Fruit fly (Drosophila melanogaster) whole organism, embryonic: ENCODE results near the gene CoRest.
A peak's percentile ranks its signal among the peaks of the same experiment; 100 is the strongest.

Experiments
- CG10147 ChIP-seq: fragments of 200-800 bp; sonication (Bioruptor generic); optimal IDR thresholded peaks from 2 replicates; lab custom pipeline; 2019; ENCODE audit warnings: missing biosample characterization, mild to moderate bottlenecking, missing genetic modification characterization, moderate library complexity
- CG10565 ChIP-seq: fragments of 200-800 bp; sonication (Bioruptor generic); optimal IDR thresholded peaks from 3 replicates; lab custom pipeline; 2016; ENCODE audit warnings: missing biosample characterization, mild to moderate bottlenecking, missing genetic modification characterization
- CG12659 ChIP-seq: fragments of 200-800 bp; sonication (Bioruptor generic); optimal IDR thresholded peaks from 3 replicates; lab custom pipeline; 2017; ENCODE audit warnings: mild to moderate bottlenecking, missing biosample characterization, missing genetic modification reagents, missing genetic modification characterization
- CG12942 ChIP-seq: fragments of 200-800 bp; sonication (Bioruptor generic); optimal IDR thresholded peaks from 3 replicates; lab custom pipeline; 2016; ENCODE audit warnings: missing biosample characterization, missing genetic modification characterization
- CG13296 ChIP-seq: fragments of 200-800 bp; sonication (Bioruptor generic); optimal IDR thresholded peaks from 3 replicates; lab custom pipeline; 2018; ENCODE audit warnings: missing biosample characterization, mild to moderate bottlenecking, missing genetic modification characterization
- CG14050 ChIP-seq: fragments of 200-800 bp; sonication (Bioruptor generic); IDR thresholded peaks from 3 replicates; pipeline ENCODE4 v1.3.6; 2022; ENCODE audit warnings: missing biosample characterization, missing genetic modification characterization
- CG15601 ChIP-seq: fragments of 200-800 bp; sonication (Bioruptor generic); optimal IDR thresholded peaks from 3 replicates; lab custom pipeline; 2019; ENCODE audit warnings: missing biosample characterization, mild to moderate bottlenecking, missing genetic modification characterization, moderate library complexity
- CG17385 ChIP-seq: fragments of 200-800 bp; sonication (Bioruptor generic); optimal IDR thresholded peaks from 3 replicates; lab custom pipeline; 2018; ENCODE audit warnings: missing biosample characterization, mild to moderate bottlenecking, missing genetic modification characterization
- CG17802 ChIP-seq: fragments of 200-800 bp; sonication (Bioruptor generic); optimal IDR thresholded peaks from 2 replicates; lab custom pipeline; 2018; ENCODE audit warnings: missing biosample characterization, mild to moderate bottlenecking, missing genetic modification characterization, moderate library complexity
- CG1832 ChIP-seq: fragments of 200-800 bp; sonication (Bioruptor generic); optimal IDR thresholded peaks from 2 replicates; lab custom pipeline; 2017; ENCODE audit warnings: missing biosample characterization, mild to moderate bottlenecking, missing genetic modification characterization, inconsistent platforms
- CG2199 ChIP-seq: fragments of 200-800 bp; sonication (Bioruptor generic); IDR thresholded peaks from 3 replicates; pipeline ENCODE4 v1.3.6; 2022; ENCODE audit warnings: missing biosample characterization, missing genetic modification characterization
- CG2712 ChIP-seq: fragments of 200-800 bp; optimal IDR thresholded peaks from 3 replicates; lab custom pipeline; 2019; ENCODE audit warnings: missing biosample characterization, mild to moderate bottlenecking, missing genetic modification characterization, moderate library complexity
- CG2875 ChIP-seq: fragments of 200-800 bp; sonication (Bioruptor generic); optimal IDR thresholded peaks from 2 replicates; lab custom pipeline; 2017; ENCODE audit warnings: missing biosample characterization, mild to moderate bottlenecking, missing genetic modification characterization, missing genetic modification reagents
- CG30431 ChIP-seq: fragments of 200-800 bp; sonication (Bioruptor generic); optimal IDR thresholded peaks from 2 replicates; lab custom pipeline; 2017; ENCODE audit warnings: missing biosample characterization, missing genetic modification characterization
- CG3407 ChIP-seq: fragments of 200-800 bp; sonication (Bioruptor generic); optimal IDR thresholded peaks from 2 replicates; lab custom pipeline; 2018; ENCODE audit warnings: missing biosample characterization, mild to moderate bottlenecking, missing genetic modification characterization
- CG34224 ChIP-seq: fragments of 200-800 bp; sonication (Bioruptor generic); IDR thresholded peaks from 3 replicates; pipeline ENCODE4 v1.3.6; 2022; ENCODE audit warnings: missing biosample characterization, missing genetic modification characterization; ENCODE audit not compliant: partially characterized antibody
- CG4328 ChIP-seq: fragments of 200-800 bp; sonication (Bioruptor generic); optimal IDR thresholded peaks from 3 replicates; lab custom pipeline; 2017; ENCODE audit warnings: missing biosample characterization, missing genetic modification reagents, missing genetic modification characterization
- CG4617 ChIP-seq: fragments of 200-800 bp; sonication (Bioruptor generic); optimal IDR thresholded peaks from 3 replicates; lab custom pipeline; 2016; ENCODE audit warnings: missing biosample characterization, missing genetic modification characterization, borderline replicate concordance
- CG4730 ChIP-seq: fragments of 200-800 bp; sonication (Bioruptor generic); IDR thresholded peaks from 2 replicates; pipeline ENCODE4 v1.3.6; 2022; ENCODE audit warnings: missing biosample characterization, missing genetic modification characterization
- CG9727 ChIP-seq: fragments of 200-800 bp; sonication (Bioruptor generic); optimal IDR thresholded peaks from 3 replicates; lab custom pipeline; 2017; ENCODE audit warnings: missing biosample characterization, mild to moderate bottlenecking, missing genetic modification characterization
- CG9876 ChIP-seq: fragments of 200-800 bp; sonication (Bioruptor generic); optimal IDR thresholded peaks from 2 replicates; lab custom pipeline; 2016; ENCODE audit warnings: missing biosample characterization, missing genetic modification characterization
- D19A ChIP-seq: fragments of 200-800 bp; optimal IDR thresholded peaks from 3 replicates; lab custom pipeline; 2019; ENCODE audit warnings: missing biosample characterization, mild to moderate bottlenecking, missing genetic modification characterization, moderate library complexity
- Dip3 ChIP-seq: fragments of 200-800 bp; sonication (Bioruptor generic); optimal IDR thresholded peaks from 3 replicates; lab custom pipeline; 2016; ENCODE audit warnings: missing biosample characterization, missing genetic modification characterization
- H15 ChIP-seq: fragments of 200-800 bp; sonication (Bioruptor generic); IDR thresholded peaks from 3 replicates; pipeline ENCODE4 v1.3.6; 2022; ENCODE audit warnings: missing biosample characterization, missing genetic modification characterization
- HLH3B ChIP-seq: fragments of 200-800 bp; sonication (Bioruptor generic); IDR thresholded peaks from 2 replicates; pipeline ENCODE4 v1.3.6; 2022; ENCODE audit warnings: missing biosample characterization, missing genetic modification characterization
- Hmr ChIP-seq: fragments of 200-800 bp; sonication (Bioruptor generic); optimal IDR thresholded peaks from 3 replicates; lab custom pipeline; 2017; ENCODE audit warnings: mild to moderate bottlenecking, missing biosample characterization, missing genetic modification reagents, missing genetic modification characterization
- PHDP ChIP-seq: fragments of 200-800 bp; sonication (Bioruptor generic); optimal IDR thresholded peaks from 3 replicates; lab custom pipeline; 2018; ENCODE audit warnings: missing biosample characterization, mild to moderate bottlenecking, missing genetic modification characterization, moderate library complexity
- Sox100B ChIP-seq: fragments of 200-800 bp; sonication (Bioruptor generic); optimal IDR thresholded peaks from 3 replicates; lab custom pipeline; 2018; ENCODE audit warnings: missing biosample characterization, mild to moderate bottlenecking, missing genetic modification characterization
- Xrp1 ChIP-seq: fragments of 200-800 bp; sonication (Bioruptor generic); IDR thresholded peaks from 2 replicates; pipeline ENCODE4 v1.3.6; 2022; ENCODE audit warnings: missing biosample characterization, missing genetic modification characterization
- ap ChIP-seq: fragments of 200-800 bp; sonication (Bioruptor generic); IDR thresholded peaks from 2 replicates; pipeline ENCODE4 v1.3.6; 2022; ENCODE audit warnings: missing biosample characterization, missing genetic modification characterization
- ato ChIP-seq: fragments of 200-800 bp; sonication (Bioruptor generic); IDR thresholded peaks from 2 replicates; pipeline ENCODE4 v1.3.6; 2022; ENCODE audit warnings: missing biosample characterization, missing genetic modification characterization; ENCODE audit not compliant: partially characterized antibody
- cas ChIP-seq: fragments of 200-800 bp; sonication (Bioruptor generic); IDR thresholded peaks from 2 replicates; pipeline ENCODE4 v1.3.6; 2022; ENCODE audit warnings: missing biosample characterization, missing genetic modification characterization
- croc ChIP-seq: fragments of 200-800 bp; sonication (Bioruptor generic); conservative IDR thresholded peaks from 3 replicates; pipeline ENCODE4 v1.3.6; 2022; ENCODE audit warnings: missing biosample characterization, missing genetic modification characterization
- dati ChIP-seq: fragments of 200-800 bp; sonication (Bioruptor generic); IDR thresholded peaks from 2 replicates; pipeline ENCODE4 v1.3.6; 2022; ENCODE audit warnings: missing biosample characterization, missing genetic modification characterization
- dpn ChIP-seq, 2 experiments: fragments of 200-800 bp; sonication (Bioruptor generic); optimal IDR thresholded peaks; 3 replicates each; lab custom pipeline; 2016; ENCODE audit warnings: missing biosample characterization in 2 of 2, missing genetic modification characterization in 2 of 2
- eve ChIP-seq, 2 experiments: fragments of >200 bp; optimal IDR thresholded peaks; 2 replicates each; lab custom pipeline; 2017; ENCODE audit warnings: missing biosample characterization in 2 of 2, missing genetic modification characterization in 2 of 2
- gsb-n ChIP-seq: fragments of 200-800 bp; sonication (Bioruptor generic); optimal IDR thresholded peaks from 3 replicates; lab custom pipeline; 2018; ENCODE audit warnings: missing biosample characterization, mild to moderate bottlenecking, missing genetic modification characterization
- gt ChIP-seq: fragments of 200-800 bp; sonication (Bioruptor generic); IDR thresholded peaks from 2 replicates; pipeline ENCODE4 v1.3.6; 2022; ENCODE audit warnings: missing biosample characterization, missing genetic modification characterization
- kay ChIP-seq: fragments of 200-800 bp; sonication (Bioruptor generic); optimal IDR thresholded peaks from 2 replicates; lab custom pipeline; 2016; ENCODE audit warnings: missing biosample characterization, missing genetic modification characterization
- luna ChIP-seq: fragments of 200-800 bp; sonication (Bioruptor generic); optimal IDR thresholded peaks from 2 replicates; lab custom pipeline; 2016; ENCODE audit warnings: missing biosample characterization, missing genetic modification characterization
- nom ChIP-seq: fragments of 200-800 bp; sonication (Bioruptor generic); optimal IDR thresholded peaks from 2 replicates; lab custom pipeline; 2017; ENCODE audit warnings: missing biosample characterization, missing genetic modification characterization, mild to moderate bottlenecking, moderate library complexity, missing genetic modification reagents
- otp ChIP-seq: fragments of 200-800 bp; sonication (Bioruptor generic); IDR thresholded peaks from 3 replicates; pipeline ENCODE4, ENCODE4 v1.3.6; 2022; ENCODE audit warnings: missing biosample characterization, missing genetic modification characterization
- ranshi ChIP-seq: fragments of 200-800 bp; sonication (Bioruptor generic); IDR thresholded peaks from 2 replicates; pipeline ENCODE4 v1.3.6; 2022; ENCODE audit warnings: missing biosample characterization, missing genetic modification characterization
- sd ChIP-seq: fragments of 200-800 bp; sonication (Bioruptor generic); optimal IDR thresholded peaks from 3 replicates; lab custom pipeline; 2018; ENCODE audit warnings: missing biosample characterization, mild to moderate bottlenecking, missing genetic modification characterization, moderate library complexity
- sens-2 ChIP-seq: fragments of 200-800 bp; sonication (Bioruptor generic); IDR thresholded peaks from 2 replicates; pipeline ENCODE4 v1.3.6; 2022; ENCODE audit warnings: missing biosample characterization, missing genetic modification characterization
- stc ChIP-seq: fragments of 200-800 bp; sonication (Bioruptor generic); IDR thresholded peaks from 2 replicates; pipeline ENCODE4 v1.3.6; 2022; ENCODE audit warnings: missing biosample characterization, missing genetic modification characterization
- stwl ChIP-seq: fragments of 200-800 bp; sonication (Bioruptor generic); optimal IDR thresholded peaks from 3 replicates; lab custom pipeline; 2018; ENCODE audit warnings: missing biosample characterization, mild to moderate bottlenecking, missing genetic modification characterization, moderate library complexity
- tgo ChIP-seq: fragments of 200-800 bp; sonication (Bioruptor generic); IDR thresholded peaks from 3 replicates; pipeline ENCODE4 v1.3.6; 2022; ENCODE audit warnings: missing biosample characterization, missing genetic modification characterization
- toy ChIP-seq: fragments of 200-800 bp; sonication (Bioruptor generic); IDR thresholded peaks from 2 replicates; pipeline ENCODE4 v1.3.6; 2022; ENCODE audit warnings: missing biosample characterization, missing genetic modification characterization
- unpg ChIP-seq: fragments of 200-800 bp; sonication (Bioruptor generic); optimal IDR thresholded peaks from 3 replicates; lab custom pipeline; 2018; ENCODE audit warnings: missing biosample characterization, mild to moderate bottlenecking, missing genetic modification characterization, moderate library complexity
- vfl ChIP-seq: fragments of 200-800 bp; sonication (Bioruptor generic); optimal IDR thresholded peaks from 2 replicates; lab custom pipeline; 2016; ENCODE audit warnings: missing biosample characterization, missing genetic modification characterization
- zf30C ChIP-seq: fragments of 200-800 bp; sonication (Bioruptor generic); optimal IDR thresholded peaks from 3 replicates; lab custom pipeline; 2018; ENCODE audit warnings: missing biosample characterization, mild to moderate bottlenecking, missing genetic modification characterization

CoRest gene

DNA sequence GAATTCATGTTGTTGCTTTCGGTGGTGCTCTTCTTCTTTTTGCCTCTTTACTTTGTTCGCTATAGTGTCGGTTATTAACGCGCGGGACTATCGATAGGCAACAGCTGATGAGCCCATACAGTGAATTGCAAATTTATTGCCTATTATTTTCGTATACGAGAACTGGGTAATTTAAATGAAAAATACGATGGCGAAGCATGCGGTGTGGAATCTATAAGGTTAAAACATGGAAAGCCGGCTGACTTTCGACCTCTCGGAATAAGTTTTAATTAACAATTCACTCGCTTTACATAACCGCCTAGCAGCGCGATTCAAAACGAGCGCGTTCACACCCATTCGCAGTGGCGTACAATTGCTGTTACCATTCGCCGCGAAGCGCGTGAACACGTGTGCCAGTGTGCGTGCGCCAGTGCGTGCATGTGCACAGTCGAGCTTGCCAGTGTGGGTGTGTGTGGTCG lies 41.8 kb upstream of the CoRest start, which contains the start of the genes Naa15-16 and mRpS14 (continued):
- TF ChIP-seq eve (GFP tag; optimal IDR thresholded peaks at IDR 0.05; lab: Kevin White, UChicago) (no peak), CG4617 (GFP tag; lab: Kevin White, UChicago) (no peak), CG12659 (peak; percentile 67), ranshi (no peak), H15 (GFP tag; lab: Robert Waterston, UW) (no peak), CG34224 (GFP tag; lab: Robert Waterston, UW) (peak; percentile 70), CG2199 (GFP tag; lab: Robert Waterston, UW) (no peak), ap (no peak), CG4730 (no peak), CG1832 (GFP tag; lab: Kevin White, UChicago) (no peak), stwl (tag; lab: Kevin White, UChicago) (no peak), CG17802 (no peak), dati (no peak), otp (no peak), zf30C (GFP tag; lab: Kevin White, UChicago) (no peak), CG10565 (GFP tag; lab: Kevin White, UChicago) (no peak), Xrp1 (GFP tag; lab: Robert Waterston, UW) (no peak), CG14050 (GFP tag; lab: Robert Waterston, UW) (no peak), CG12942 (GFP tag; lab: Kevin White, UChicago) (no peak), Sox100B (GFP tag; lab: Kevin White, UChicago) (no peak), gsb-n (tag; lab: Kevin White, UChicago) (no peak), CG17385 (GFP tag; lab: Kevin White, UChicago) (peak; percentile 87), toy (no peak), ato (GFP tag; lab: Robert Waterston, UW) (no peak), unpg (no peak), CG10147 (GFP tag; lab: Kevin White, UChicago) (no peak), Dip3 (GFP tag; lab: Kevin White, UChicago) (no peak), PHDP (tag; lab: Kevin White, UChicago) (no peak), sens-2 (GFP tag; lab: Robert Waterston, UW) (no peak), CG9876 (GFP tag; lab: Kevin White, UChicago) (no peak), croc (GFP tag; lab: Robert Waterston, UW) (no peak), CG9727 (no peak), D19A (tag; lab: Kevin White, UChicago) (no peak), CG2875 (no peak), sd (tag; lab: Kevin White, UChicago) (no peak), Hmr (GFP tag; lab: Kevin White, UChicago) (no peak), CG4328 (no peak), CG3407 (GFP tag; lab: Kevin White, UChicago) (no peak), luna (GFP tag; lab: Kevin White, UChicago) (no peak), gt (GFP tag; lab: Robert Waterston, UW) (no peak), stc (GFP tag; lab: Robert Waterston, UW) (no peak), CG2712 (tag; lab: Kevin White, UChicago) (no peak), cas (GFP tag; lab: Robert Waterston, UW) (no peak), kay (GFP tag; lab: Kevin White, UChicago) (no peak), tgo (GFP tag; lab: Robert Waterston, UW) (no peak), CG30431 (no peak), HLH3B (GFP tag; lab: Robert Waterston, UW) (no peak), nom (GFP tag; lab: Kevin White, UChicago) (no peak), vfl (GFP tag; lab: Kevin White, UChicago) (no peak), CG15601 (tag; lab: Kevin White, UChicago) (no peak), CG13296 (GFP tag; lab: Kevin White, UChicago) (no peak), dpn (GFP tag; optimal IDR thresholded peaks at IDR 0.05; lab: Kevin White, UChicago) (no peak)
